Fruit fly (Drosophila melanogaster) whole organism, embryonic: ENCODE results near the gene CG7627.

Experiments
- Antp ChIP-seq: fragments of 200-800 bp; sonication (Bioruptor generic); optimal IDR thresholded peaks from 3 replicates; lab custom pipeline; 2016; ENCODE audit warnings: missing biosample characterization, missing genetic modification characterization
- Asciz ChIP-seq: fragments of 200-800 bp; sonication (Bioruptor generic); optimal IDR thresholded peaks from 2 replicates; lab custom pipeline; 2017; ENCODE audit warnings: missing biosample characterization, mild to moderate bottlenecking, missing genetic modification characterization, missing genetic modification reagents
- CG10565 ChIP-seq: fragments of 200-800 bp; sonication (Bioruptor generic); optimal IDR thresholded peaks from 3 replicates; lab custom pipeline; 2016; ENCODE audit warnings: missing biosample characterization, mild to moderate bottlenecking, missing genetic modification characterization
- CG12391 ChIP-seq: fragments of 200-800 bp; sonication (Bioruptor generic); optimal IDR thresholded peaks from 3 replicates; lab custom pipeline; 2018; ENCODE audit warnings: missing biosample characterization, mild to moderate bottlenecking, missing genetic modification characterization, moderate library complexity
- CG14441 ChIP-seq: fragments of 200-800 bp; sonication (Bioruptor generic); IDR thresholded peaks from 2 replicates; pipeline ENCODE4 v1.3.6; 2022; ENCODE audit warnings: missing biosample characterization, missing genetic modification characterization
- CG14667 ChIP-seq: fragments of 200-800 bp; sonication (Bioruptor generic); IDR thresholded peaks from 2 replicates; pipeline ENCODE4 v1.3.6; 2022; ENCODE audit warnings: missing biosample characterization, missing genetic modification characterization
- CG17829 ChIP-seq: fragments of 200-800 bp; optimal IDR thresholded peaks from 2 replicates; lab custom pipeline; 2019; ENCODE audit warnings: missing biosample characterization, mild to moderate bottlenecking, missing genetic modification characterization, moderate library complexity
- CG17912 ChIP-seq: fragments of 200-800 bp; sonication (Bioruptor generic); optimal IDR thresholded peaks from 2 replicates; lab custom pipeline; 2018; ENCODE audit warnings: missing biosample characterization, mild to moderate bottlenecking, missing genetic modification characterization
- CG2120 ChIP-seq: fragments of 200-800 bp; sonication (Bioruptor generic); optimal IDR thresholded peaks from 3 replicates; lab custom pipeline; 2016; ENCODE audit warnings: missing biosample characterization, missing genetic modification characterization
- CG2712 ChIP-seq: fragments of 200-800 bp; optimal IDR thresholded peaks from 3 replicates; lab custom pipeline; 2019; ENCODE audit warnings: missing biosample characterization, mild to moderate bottlenecking, missing genetic modification characterization, moderate library complexity
- CG2875 ChIP-seq: fragments of 200-800 bp; sonication (Bioruptor generic); optimal IDR thresholded peaks from 2 replicates; lab custom pipeline; 2017; ENCODE audit warnings: missing biosample characterization, mild to moderate bottlenecking, missing genetic modification characterization, missing genetic modification reagents
- CG34224 ChIP-seq: fragments of 200-800 bp; sonication (Bioruptor generic); IDR thresholded peaks from 3 replicates; pipeline ENCODE4 v1.3.6; 2022; ENCODE audit warnings: missing biosample characterization, missing genetic modification characterization; ENCODE audit not compliant: partially characterized antibody
- CG4617 ChIP-seq: fragments of 200-800 bp; sonication (Bioruptor generic); optimal IDR thresholded peaks from 3 replicates; lab custom pipeline; 2016; ENCODE audit warnings: missing biosample characterization, missing genetic modification characterization, borderline replicate concordance
- CG7928 ChIP-seq: fragments of 200-800 bp; sonication (Bioruptor generic); optimal IDR thresholded peaks from 2 replicates; lab custom pipeline; 2017; ENCODE audit warnings: missing biosample characterization, mild to moderate bottlenecking, missing genetic modification characterization
- Dfd ChIP-seq, 2 experiments: fragments of >200 bp; optimal IDR thresholded peaks; 2 replicates each; lab custom pipeline; 2017; ENCODE audit warnings: missing biosample characterization in 2 of 2, missing genetic modification characterization in 2 of 2
- Dref ChIP-seq: fragments of 200-800 bp; sonication (Bioruptor generic); IDR thresholded peaks from 2 replicates; pipeline ENCODE4 v1.3.6; 2022; ENCODE audit warnings: missing biosample characterization, missing genetic modification characterization
- E2f1 ChIP-seq: fragments of 200-800 bp; sonication (Bioruptor generic); IDR thresholded peaks from 2 replicates; pipeline ENCODE4 v1.3.6; 2022; ENCODE audit warnings: missing biosample characterization, missing genetic modification characterization
- E2f2 ChIP-seq: fragments of 200-800 bp; sonication (Bioruptor generic); IDR thresholded peaks from 2 replicates; pipeline ENCODE4 v1.3.6; 2022; ENCODE audit warnings: missing biosample characterization, missing genetic modification characterization
- GATAe ChIP-seq: fragments of 200-800 bp; sonication (Bioruptor generic); conservative IDR thresholded peaks from 2 replicates; pipeline ENCODE4 v1.3.6; 2022; ENCODE audit warnings: missing biosample characterization, missing genetic modification characterization
- Gsc ChIP-seq: fragments of 200-800 bp; sonication (Bioruptor generic); IDR thresholded peaks from 2 replicates; pipeline ENCODE4 v1.3.6; 2022; ENCODE audit warnings: missing biosample characterization, missing genetic modification characterization
- Hsf ChIP-seq: fragments of 200-800 bp; sonication (Bioruptor generic); optimal IDR thresholded peaks from 3 replicates; lab custom pipeline; 2016; ENCODE audit warnings: missing biosample characterization, missing genetic modification characterization
- MTF-1 ChIP-seq: fragments of 200-800 bp; sonication (Bioruptor generic); optimal IDR thresholded peaks from 2 replicates; lab custom pipeline; 2018; ENCODE audit warnings: missing biosample characterization, mild to moderate bottlenecking, missing genetic modification characterization, borderline replicate concordance
- NC2β ChIP-seq: fragments of 200-800 bp; sonication (Bioruptor generic); optimal IDR thresholded peaks from 2 replicates; lab custom pipeline; 2016; ENCODE audit warnings: missing biosample characterization, missing genetic modification characterization
- Poxn ChIP-seq: fragments of 200-800 bp; sonication (Bioruptor generic); IDR thresholded peaks from 2 replicates; pipeline ENCODE4 v1.3.6; 2022; ENCODE audit warnings: missing biosample characterization, missing genetic modification characterization
- Ravus ChIP-seq: fragments of 200-800 bp; sonication (Bioruptor generic); IDR thresholded peaks from 2 replicates; pipeline ENCODE4 v1.3.6; 2022; ENCODE audit warnings: missing biosample characterization, missing genetic modification characterization
- Side ChIP-seq: fragments of 200-800 bp; sonication (Bioruptor generic); optimal IDR thresholded peaks from 2 replicates; lab custom pipeline; 2016; ENCODE audit warnings: missing biosample characterization, missing genetic modification characterization
- Sin3A ChIP-seq: fragments of >200 bp; optimal IDR thresholded peaks from 2 replicates; lab custom pipeline; 2018
- Trl ChIP-seq, 3 experiments: fragments of >200 bp in 2 of 3; fragments of 200-800 bp in 1 of 3; sonication (Bioruptor generic) in 1 of 3; optimal IDR thresholded peaks; 2 replicates in 1 of 3; 3 replicates in 2 of 3; lab custom pipeline; 2016 to 2017; ENCODE audit warnings: missing biosample characterization in 1 of 3, missing genetic modification characterization in 1 of 3
- ac ChIP-seq: fragments of 200-800 bp; sonication (Bioruptor generic); optimal IDR thresholded peaks from 3 replicates; lab custom pipeline; 2017; ENCODE audit warnings: missing biosample characterization, mild to moderate bottlenecking, missing genetic modification characterization
- ara ChIP-seq: fragments of 200-800 bp; sonication (Bioruptor generic); IDR thresholded peaks from 2 replicates; pipeline ENCODE4 v1.3.6; 2022; ENCODE audit warnings: missing biosample characterization, missing genetic modification characterization
- ash1 ChIP-seq: fragments of 200-800 bp; sonication (Bioruptor generic); optimal IDR thresholded peaks from 2 replicates; lab custom pipeline; 2018; ENCODE audit warnings: missing biosample characterization, mild to moderate bottlenecking, missing genetic modification characterization
- az2 ChIP-seq: fragments of 200-800 bp; sonication (Bioruptor generic); optimal IDR thresholded peaks from 3 replicates; lab custom pipeline; 2016; ENCODE audit warnings: missing biosample characterization, missing genetic modification characterization
- btn ChIP-seq: fragments of 200-800 bp; sonication (Bioruptor generic); optimal IDR thresholded peaks from 2 replicates; lab custom pipeline; 2016; ENCODE audit warnings: missing biosample characterization, missing genetic modification characterization
- chn ChIP-seq: fragments of 200-800 bp; sonication (Bioruptor generic); optimal IDR thresholded peaks from 2 replicates; lab custom pipeline; 2016; ENCODE audit warnings: missing biosample characterization, missing genetic modification characterization
- fu2 ChIP-seq: fragments of 200-800 bp; sonication (Bioruptor generic); optimal IDR thresholded peaks from 2 replicates; lab custom pipeline; 2016; ENCODE audit warnings: missing biosample characterization, missing genetic modification characterization
- jumu ChIP-seq: fragments of 200-800 bp; sonication (Bioruptor generic); optimal IDR thresholded peaks from 3 replicates; lab custom pipeline; 2016; ENCODE audit warnings: missing biosample characterization, missing genetic modification characterization
- mld ChIP-seq: fragments of 200-800 bp; sonication (Bioruptor generic); IDR thresholded peaks from 3 replicates; pipeline ENCODE4 v1.3.6; 2022; ENCODE audit warnings: missing biosample characterization, missing genetic modification characterization; ENCODE audit not compliant: partially characterized antibody
- phol ChIP-seq: fragments of 200-800 bp; sonication (Bioruptor generic); optimal IDR thresholded peaks from 3 replicates; lab custom pipeline; 2018; ENCODE audit warnings: missing biosample characterization, mild to moderate bottlenecking, missing genetic modification characterization, moderate library complexity
- pita ChIP-seq: fragments of 200-800 bp; sonication (Bioruptor generic); optimal IDR thresholded peaks from 2 replicates; lab custom pipeline; 2017; ENCODE audit warnings: missing biosample characterization, mild to moderate bottlenecking, missing genetic modification characterization
- pnt ChIP-seq: fragments of 200-800 bp; sonication (Bioruptor generic); optimal IDR thresholded peaks from 3 replicates; lab custom pipeline; 2016; ENCODE audit warnings: missing biosample characterization, missing genetic modification characterization
- pum ChIP-seq: fragments of 200-800 bp; sonication (Bioruptor generic); optimal IDR thresholded peaks from 2 replicates; lab custom pipeline; 2016; ENCODE audit warnings: missing biosample characterization, missing genetic modification characterization
- pzg ChIP-seq: fragments of 200-800 bp; sonication (Bioruptor generic); optimal IDR thresholded peaks from 3 replicates; lab custom pipeline; 2018; ENCODE audit warnings: missing biosample characterization, mild to moderate bottlenecking, missing genetic modification characterization, moderate library complexity
- rib ChIP-seq: fragments of 200-800 bp; sonication (Bioruptor generic); IDR thresholded peaks from 2 replicates; pipeline ENCODE4 v1.3.6; 2022; ENCODE audit warnings: missing biosample characterization, missing genetic modification characterization
- sima ChIP-seq: fragments of 200-800 bp; sonication (Bioruptor generic); optimal IDR thresholded peaks from 2 replicates; lab custom pipeline; 2016; ENCODE audit warnings: missing biosample characterization, missing genetic modification characterization
- tna ChIP-seq: fragments of 200-800 bp; sonication (Bioruptor generic); IDR thresholded peaks from 2 replicates; pipeline ENCODE4 v1.3.6; 2022; ENCODE audit warnings: missing biosample characterization, missing genetic modification characterization; ENCODE audit not compliant: partially characterized antibody
- toy ChIP-seq: fragments of 200-800 bp; sonication (Bioruptor generic); IDR thresholded peaks from 2 replicates; pipeline ENCODE4 v1.3.6; 2022; ENCODE audit warnings: missing biosample characterization, missing genetic modification characterization
- unc-4 ChIP-seq: fragments of 200-800 bp; sonication (Bioruptor generic); IDR thresholded peaks from 2 replicates; pipeline ENCODE4 v1.3.6; 2022; ENCODE audit warnings: missing biosample characterization, missing genetic modification characterization; ENCODE audit not compliant: partially characterized antibody
- vnd ChIP-seq: fragments of 200-800 bp; sonication (Bioruptor generic); IDR thresholded peaks from 3 replicates; pipeline ENCODE4 v1.3.6; 2022; ENCODE audit warnings: missing biosample characterization, missing genetic modification characterization; ENCODE audit not compliant: partially characterized antibody
- yki ChIP-seq: fragments of >200 bp; optimal IDR thresholded peaks from 3 replicates; lab custom pipeline; 2018

The CG7627 gene

dm6 chr2L:8365701-8366643 is 3.7 kb upstream of the CG7627 start, which contains the start of gene Pp2A-29B (continued):
- TF ChIP-seq Asciz (GFP tag; lab: Kevin White, UChicago) (no peak), mld (peak; percentile 94), pnt (GFP tag; lab: Kevin White, UChicago) (no peak), unc-4 (GFP tag; lab: Robert Waterston, UW) (peak; percentile 98), CG10565 (GFP tag; lab: Kevin White, UChicago) (no peak), Side (GFP tag; lab: Kevin White, UChicago) (no peak), pzg (GFP tag; lab: Kevin White, UChicago) (peak; percentile 64), Trl (optimal IDR thresholded peaks at IDR 0.05; lab: Kevin White, UChicago) (no peak), Trl (GFP tag; optimal IDR thresholded peaks at IDR 0.05; lab: Kevin White, UChicago) (peak; percentile 3), CG7928 (GFP tag; lab: Kevin White, UChicago) (no peak), pum (no peak), vnd (GFP tag; lab: Robert Waterston, UW) (peak; percentile 100), Poxn (GFP tag; lab: Robert Waterston, UW) (no peak), CG17912 (GFP tag; lab: Kevin White, UChicago) (peak; percentile 7), Sin3A (peak; percentile 32), CG4617 (GFP tag; lab: Kevin White, UChicago) (peak; percentile 69), tna (GFP tag; lab: Robert Waterston, UW) (peak; percentile 95), E2f1 (GFP tag; lab: Robert Waterston, UW) (0 out of 2 replicates have a peak, but pooled peaks have one; percentile 23), jumu (no peak), sima (GFP tag; lab: Kevin White, UChicago) (no peak), Dfd (GFP tag; optimal IDR thresholded peaks at IDR 0.05; lab: Kevin White, UChicago) (no peak), ac (GFP tag; lab: Kevin White, UChicago) (no peak), pita (GFP tag; lab: Kevin White, UChicago) (no peak), phol (tag; lab: Kevin White, UChicago) (peak; percentile 92), CG12391 (tag; lab: Kevin White, UChicago) (peak; percentile 54), NC2β (GFP tag; lab: Kevin White, UChicago) (no peak), Ravus (GFP tag; lab: Robert Waterston, UW) (no peak), CG2120 (GFP tag; lab: Kevin White, UChicago) (peak; percentile 19), az2 (GFP tag; lab: Kevin White, UChicago) (peak; percentile 3), Dref (GFP tag; lab: Robert Waterston, UW) (peak; percentile 57), yki (no peak), toy (GFP tag; lab: Robert Waterston, UW) (no peak), MTF-1 (GFP tag; lab: Kevin White, UChicago) (no peak), btn (GFP tag; lab: Kevin White, UChicago) (no peak), Gsc (GFP tag; lab: Robert Waterston, UW) (no peak), rib (GFP tag; lab: Robert Waterston, UW) (no peak), chn (GFP tag; lab: Kevin White, UChicago) (no peak), GATAe (no peak), CG17829 (tag; lab: Kevin White, UChicago) (peak; percentile 53), E2f2 (GFP tag; lab: Robert Waterston, UW) (peak; percentile 88), ash1 (GFP tag; lab: Kevin White, UChicago) (no peak), CG34224 (GFP tag; lab: Robert Waterston, UW) (peak; percentile 97), CG2875 (GFP tag; lab: Kevin White, UChicago) (no peak), fu2 (GFP tag; lab: Kevin White, UChicago) (no peak), Hsf (peak; percentile 18), Antp (GFP tag; lab: Kevin White, UChicago) (no peak), ara (GFP tag; lab: Robert Waterston, UW) (no peak), CG14667 (GFP tag; lab: Robert Waterston, UW) (no peak), CG2712 (tag; lab: Kevin White, UChicago) (peak; percentile 61), CG14441 (GFP tag; lab: Robert Waterston, UW) (no peak; the same call in 1 of the 2 replicates)
